Fruit fly (Drosophila melanogaster): ENCODE data around the gene Prosbeta3.

Prosbeta3 gene

dm6 chr3R:8980776-8981165 is 25.3 kb downstream of the Prosbeta3 start, which contains the start of gene CAHbeta (continued):
- peak; percentile 82 for TF ChIP-seq Med (GFP tag)
- TF ChIP-seq Hmr (GFP tag; optimal IDR thresholded peaks at IDR 0.05), result no peak
- TF ChIP-seq unpg (GFP tag; optimal IDR thresholded peaks at IDR 0.05), result no peak
- TF ChIP-seq sd (tag; optimal IDR thresholded peaks at IDR 0.05), result peak; percentile 73
- peak; percentile 21 for TF ChIP-seq CG17385 (GFP tag; optimal IDR thresholded peaks at IDR 0.05)
- 0 out of 2 replicates have a peak, but pooled peaks have one; percentile 15 for TF ChIP-seq Adf1 (GFP tag; IDR thresholded peaks at IDR 0.05)
- no peak for TF ChIP-seq Dip2 (GFP tag; IDR thresholded peaks at IDR 0.05)
- TF ChIP-seq stc (GFP tag; IDR thresholded peaks at IDR 0.05), result peak; percentile 23; the same call in 1 of the 2 replicates
- no peak for TF ChIP-seq CG11560 (tag; IDR thresholded peaks at IDR 0.05)
- peak; percentile 75 for TF ChIP-seq cwo (GFP tag; optimal IDR thresholded peaks at IDR 0.05)
- TF ChIP-seq Doc3 (GFP tag; IDR thresholded peaks at IDR 0.05; ENCODE audit: partially characterized antibody), result peak; percentile 42; the same call in 1 of the 3 replicates
- no peak for TF ChIP-seq pb (GFP tag; optimal IDR thresholded peaks at IDR 0.05)
- TF ChIP-seq CG4854 (GFP tag; optimal IDR thresholded peaks at IDR 0.05), result no peak
- TF ChIP-seq CG12071 (GFP tag; optimal IDR thresholded peaks at IDR 0.05), result peak; percentile 58
- no peak for TF ChIP-seq lab (GFP tag; optimal IDR thresholded peaks at IDR 0.05)
- TF ChIP-seq CG7987 (GFP tag; optimal IDR thresholded peaks at IDR 0.05), result peak; percentile 66
- no peak for TF ChIP-seq Fer1 (GFP tag; optimal IDR thresholded peaks at IDR 0.05)
- TF ChIP-seq Myb (GFP tag; optimal IDR thresholded peaks at IDR 0.05), result no peak
- no peak for TF ChIP-seq CG14667 (GFP tag; IDR thresholded peaks at IDR 0.05)
- TF ChIP-seq ci (GFP tag; IDR thresholded peaks at IDR 0.05), result peak; percentile 43; the same call in 1 of the 3 replicates
- TF ChIP-seq mld (GFP tag; IDR thresholded peaks at IDR 0.05; ENCODE audit: partially characterized antibody), result no peak
- TF ChIP-seq BtbVII (GFP tag; optimal IDR thresholded peaks at IDR 0.05), result peak; percentile 40
- no peak for TF ChIP-seq cato (GFP tag; optimal IDR thresholded peaks at IDR 0.05; ENCODE audit: borderline replicate concordance)
- no peak for TF ChIP-seq NC2α (GFP tag; optimal IDR thresholded peaks at IDR 0.05)
- TF ChIP-seq HmgZ (tag; optimal IDR thresholded peaks at IDR 0.05), result peak; percentile 38
- 0 out of 4 replicates have a peak, but pooled peaks have one; percentile 71 for TF ChIP-seq chinmo (GFP tag; IDR thresholded peaks at IDR 0.05; ENCODE audit: partially characterized antibody)
- no peak for TF ChIP-seq az2 (GFP tag; optimal IDR thresholded peaks at IDR 0.05)
- peak; percentile 63 for TF ChIP-seq sqz (GFP tag; optimal IDR thresholded peaks at IDR 0.05)
- no peak for TF ChIP-seq CG18262 (tag; optimal IDR thresholded peaks at IDR 0.05)
- no peak for TF ChIP-seq tio (GFP tag; optimal IDR thresholded peaks at IDR 0.05)
- no peak for TF ChIP-seq NFAT (GFP tag; IDR thresholded peaks at IDR 0.05)
- TF ChIP-seq CG10543 (GFP tag; optimal IDR thresholded peaks at IDR 0.05), result peak; percentile 74
- no peak for TF ChIP-seq CG10366 (GFP tag; IDR thresholded peaks at IDR 0.05)
- TF ChIP-seq CG2199 (GFP tag; IDR thresholded peaks at IDR 0.05), result 0 out of 3 replicates have a peak, but pooled peaks have one; percentile 2
- no peak; the same call in 1 of the 2 replicates for TF ChIP-seq vvl (GFP tag; IDR thresholded peaks at IDR 0.05)
- no peak for TF ChIP-seq sima (GFP tag; optimal IDR thresholded peaks at IDR 0.05)
- TF ChIP-seq Hr78 (GFP tag; optimal IDR thresholded peaks at IDR 0.05), result peak in 1 of 2 experiments; percentile 73
- no peak for TF ChIP-seq bowl (GFP tag; IDR thresholded peaks at IDR 0.05)
- no peak for TF ChIP-seq CG9876 (GFP tag; optimal IDR thresholded peaks at IDR 0.05)
- TF ChIP-seq Rx (GFP tag; IDR thresholded peaks at IDR 0.05), result no peak
- no peak for TF ChIP-seq CG10959 (GFP tag; IDR thresholded peaks at IDR 0.05)
- peak in 1 of 2 experiments; percentile 47 for TF ChIP-seq crp (GFP tag; optimal IDR thresholded peaks at IDR 0.05)
- peak; percentile 7 for TF ChIP-seq CG17568 (GFP tag; optimal IDR thresholded peaks at IDR 0.05)
- 0 out of 2 replicates have a peak, but pooled peaks have one; percentile 12 for TF ChIP-seq onecut (GFP tag; IDR thresholded peaks at IDR 0.05)
- TF ChIP-seq CG12769 (tag; optimal IDR thresholded peaks at IDR 0.05), result peak; percentile 67
- peak; percentile 62 for TF ChIP-seq CG3163 (GFP tag; optimal IDR thresholded peaks at IDR 0.05)
- peak; percentile 34 for TF ChIP-seq Jarid2 (GFP tag; optimal IDR thresholded peaks at IDR 0.05)
- peak; percentile 33 for TF ChIP-seq CG13296 (GFP tag; optimal IDR thresholded peaks at IDR 0.05)
- TF ChIP-seq CG10147 (GFP tag; optimal IDR thresholded peaks at IDR 0.05), result peak; percentile 7
- TF ChIP-seq Ada2b (GFP tag; IDR thresholded peaks at IDR 0.05), result no peak

All from whole organism, embryonic.